Fruit fly (Drosophila melanogaster): ENCODE results near the gene CG34140.

Gene CG34140

dm6 chr3L:199754-200596 lies 15.8 kb upstream of the CG34140 start, which contains the start of the genes rno and mri (continued):
- no peak for TF ChIP-seq pnt (GFP tag; optimal IDR thresholded peaks at IDR 0.05)
- TF ChIP-seq CG11247 (GFP tag; IDR thresholded peaks at IDR 0.05): peak; percentile 50; the same call in 1 of the 2 replicates
- peak; percentile 87 for TF ChIP-seq hb (GFP tag; IDR thresholded peaks at IDR 0.05; ENCODE audit: partially characterized antibody)
- peak; percentile 60 for TF ChIP-seq CG12659 (GFP tag; optimal IDR thresholded peaks at IDR 0.05)
- TF ChIP-seq slp2 (GFP tag; optimal IDR thresholded peaks at IDR 0.05): no peak
- no peak for TF ChIP-seq Deaf1 (tag; optimal IDR thresholded peaks at IDR 0.05)
- no peak for TF ChIP-seq ERR (GFP tag; optimal IDR thresholded peaks at IDR 0.05)
- TF ChIP-seq lmd (GFP tag; IDR thresholded peaks at IDR 0.05): peak; percentile 62
- peak; percentile 95 for TF ChIP-seq Bgb (GFP tag; IDR thresholded peaks at IDR 0.05; ENCODE audit: partially characterized antibody)
- TF ChIP-seq TFAM (GFP tag; optimal IDR thresholded peaks at IDR 0.05): no peak
- TF ChIP-seq Lpt (GFP tag; optimal IDR thresholded peaks at IDR 0.05): no peak
- peak; percentile 62; the same call in 1 of the 2 replicates for TF ChIP-seq klu (GFP tag; IDR thresholded peaks at IDR 0.05)
- peak; percentile 63 for TF ChIP-seq Oaz (GFP tag; IDR thresholded peaks at IDR 0.05)
- TF ChIP-seq Oli (tag; optimal IDR thresholded peaks at IDR 0.05): peak; percentile 56
- no peak for TF ChIP-seq CG9797 (GFP tag; optimal IDR thresholded peaks at IDR 0.05)
- TF ChIP-seq schlank (tag; optimal IDR thresholded peaks at IDR 0.05): peak; percentile 25
- peak; percentile 38; the same call in 1 of the 2 replicates for TF ChIP-seq CG4404 (GFP tag; IDR thresholded peaks at IDR 0.05)
- TF ChIP-seq CG15269 (tag; optimal IDR thresholded peaks at IDR 0.05): peak; percentile 79
- peak; percentile 79 for TF ChIP-seq CG11456 (GFP tag; IDR thresholded peaks at IDR 0.05)
- no peak for TF ChIP-seq CG6254 (GFP tag; optimal IDR thresholded peaks at IDR 0.05)
- TF ChIP-seq stc (GFP tag; IDR thresholded peaks at IDR 0.05): peak; percentile 63; the same call in 1 of the 2 replicates
- no peak for TF ChIP-seq sim (GFP tag; IDR thresholded peaks at IDR 0.05)
- TF ChIP-seq prd (optimal IDR thresholded peaks at IDR 0.05): no peak
- peak; percentile 80 for TF ChIP-seq prd (GFP tag; IDR thresholded peaks at IDR 0.05)
- TF ChIP-seq Poxn (GFP tag; IDR thresholded peaks at IDR 0.05): no peak
- TF ChIP-seq CG17829 (tag; optimal IDR thresholded peaks at IDR 0.05): peak; percentile 81
- TF ChIP-seq MBD-R2 (GFP tag; IDR thresholded peaks at IDR 0.05): peak; percentile 26
- TF ChIP-seq HLH3B (GFP tag; IDR thresholded peaks at IDR 0.05): peak; percentile 74
- TF ChIP-seq CG10209 (GFP tag; optimal IDR thresholded peaks at IDR 0.05): peak; percentile 40
- no peak for TF ChIP-seq Neu2 (GFP tag; optimal IDR thresholded peaks at IDR 0.05; ENCODE audit: borderline replicate concordance)
- peak; percentile 72 for TF ChIP-seq ato (GFP tag; IDR thresholded peaks at IDR 0.05; ENCODE audit: partially characterized antibody)
- TF ChIP-seq tio (GFP tag; optimal IDR thresholded peaks at IDR 0.05): no peak
- no peak for TF ChIP-seq dm (GFP tag; optimal IDR thresholded peaks at IDR 0.05)
- no peak for TF ChIP-seq Atf-2 (GFP tag; optimal IDR thresholded peaks at IDR 0.05)
- peak; percentile 58; the same call in 3 of the 4 replicates for TF ChIP-seq Gug (GFP tag; IDR thresholded peaks at IDR 0.05)
- peak; percentile 62 for TF ChIP-seq twi (tag; optimal IDR thresholded peaks at IDR 0.05)
- no peak for TF ChIP-seq sc (optimal IDR thresholded peaks at IDR 0.05)
- TF ChIP-seq sc (GFP tag; optimal IDR thresholded peaks at IDR 0.05): peak; percentile 13
- TF ChIP-seq CG43689 (GFP tag; IDR thresholded peaks at IDR 0.05): no peak
- TF ChIP-seq CG31365 (tag; optimal IDR thresholded peaks at IDR 0.05): no peak
- no peak for TF ChIP-seq CG4360 (GFP tag; IDR thresholded peaks at IDR 0.05)
- no peak for TF ChIP-seq CG7928 (GFP tag; optimal IDR thresholded peaks at IDR 0.05)
- peak; percentile 66; the same call in 1 of the 2 replicates for TF ChIP-seq CG3847 (GFP tag; IDR thresholded peaks at IDR 0.05)
- TF ChIP-seq Hr39 (optimal IDR thresholded peaks at IDR 0.05): no peak
- no peak for TF ChIP-seq CG6765 (GFP tag; optimal IDR thresholded peaks at IDR 0.05)
- peak; percentile 68 for TF ChIP-seq CG12299 (tag; optimal IDR thresholded peaks at IDR 0.05)
- peak; percentile 53 for TF ChIP-seq CG5180 (GFP tag; optimal IDR thresholded peaks at IDR 0.05)
- TF ChIP-seq CG1603 (tag; optimal IDR thresholded peaks at IDR 0.05): peak; percentile 57
- TF ChIP-seq run (tag; optimal IDR thresholded peaks at IDR 0.05): peak; percentile 37
- peak; percentile 91 for TF ChIP-seq CG42726 (GFP tag; IDR thresholded peaks at IDR 0.05; ENCODE audit: partially characterized antibody)

Measured in whole organism, embryonic.